Fruit fly (Drosophila melanogaster) whole organism, embryonic: ENCODE results near the gene CG14840.
A peak's percentile ranks its signal among the peaks of the same experiment; 100 is the strongest.

Experiments
- Abd-B ChIP-seq: fragments of 200-800 bp; sonication (Bioruptor generic); optimal IDR thresholded peaks from 2 replicates; lab custom pipeline; 2018; ENCODE audit warnings: missing biosample characterization, mild to moderate bottlenecking, missing genetic modification characterization, moderate library complexity
- Aef1 ChIP-seq: fragments of 200-800 bp; sonication (Bioruptor generic); IDR thresholded peaks from 3 replicates; pipeline ENCODE4 v1.3.6; 2022; ENCODE audit warnings: missing biosample characterization, missing genetic modification characterization
- Atf3 ChIP-seq: fragments of 200-800 bp; sonication (Bioruptor generic); optimal IDR thresholded peaks from 3 replicates; lab custom pipeline; 2016; ENCODE audit warnings: missing biosample characterization, missing genetic modification characterization
- C15 ChIP-seq: fragments of 200-800 bp; sonication (Bioruptor generic); IDR thresholded peaks from 3 replicates; pipeline ENCODE4 v1.3.6; 2022; ENCODE audit warnings: missing biosample characterization, missing genetic modification characterization
- CG1024 ChIP-seq: fragments of 200-800 bp; sonication (Bioruptor generic); IDR thresholded peaks from 2 replicates; pipeline ENCODE4 v1.3.6; 2022; ENCODE audit warnings: missing biosample characterization, missing genetic modification characterization
- CG12071 ChIP-seq: fragments of 200-800 bp; sonication (Bioruptor generic); optimal IDR thresholded peaks from 3 replicates; lab custom pipeline; 2018; ENCODE audit warnings: missing biosample characterization, mild to moderate bottlenecking, missing genetic modification characterization
- CG13296 ChIP-seq: fragments of 200-800 bp; sonication (Bioruptor generic); optimal IDR thresholded peaks from 3 replicates; lab custom pipeline; 2018; ENCODE audit warnings: missing biosample characterization, mild to moderate bottlenecking, missing genetic modification characterization
- CG13424 ChIP-seq: fragments of 200-800 bp; sonication (Bioruptor generic); optimal IDR thresholded peaks from 2 replicates; lab custom pipeline; 2019; ENCODE audit warnings: missing biosample characterization, mild to moderate bottlenecking, missing genetic modification characterization, moderate library complexity
- CG17912 ChIP-seq: fragments of 200-800 bp; sonication (Bioruptor generic); optimal IDR thresholded peaks from 2 replicates; lab custom pipeline; 2018; ENCODE audit warnings: missing biosample characterization, mild to moderate bottlenecking, missing genetic modification characterization
- CG1832 ChIP-seq: fragments of 200-800 bp; sonication (Bioruptor generic); optimal IDR thresholded peaks from 2 replicates; lab custom pipeline; 2017; ENCODE audit warnings: missing biosample characterization, mild to moderate bottlenecking, missing genetic modification characterization, inconsistent platforms
- CG2678 ChIP-seq: fragments of 200-800 bp; sonication (Bioruptor generic); optimal IDR thresholded peaks from 3 replicates; lab custom pipeline; 2019; ENCODE audit warnings: missing biosample characterization, mild to moderate bottlenecking, missing genetic modification characterization, moderate library complexity
- CG33557 ChIP-seq: fragments of 200-800 bp; sonication (Bioruptor generic); optimal IDR thresholded peaks from 2 replicates; lab custom pipeline; 2019; ENCODE audit warnings: missing biosample characterization, mild to moderate bottlenecking, missing genetic modification characterization, moderate library complexity
- CG3407 ChIP-seq: fragments of 200-800 bp; sonication (Bioruptor generic); optimal IDR thresholded peaks from 2 replicates; lab custom pipeline; 2018; ENCODE audit warnings: missing biosample characterization, mild to moderate bottlenecking, missing genetic modification characterization
- CG34224 ChIP-seq: fragments of 200-800 bp; sonication (Bioruptor generic); IDR thresholded peaks from 3 replicates; pipeline ENCODE4 v1.3.6; 2022; ENCODE audit warnings: missing biosample characterization, missing genetic modification characterization; ENCODE audit not compliant: partially characterized antibody
- CG5180 ChIP-seq: fragments of 200-800 bp; sonication (Bioruptor generic); optimal IDR thresholded peaks from 3 replicates; lab custom pipeline; 2017; ENCODE audit warnings: missing biosample characterization, missing genetic modification characterization, mild to moderate bottlenecking, moderate library complexity, missing genetic modification reagents
- CG5953 ChIP-seq: fragments of 200-800 bp; sonication (Bioruptor generic); IDR thresholded peaks from 2 replicates; pipeline ENCODE4 v1.3.6; 2022; ENCODE audit warnings: missing biosample characterization, missing genetic modification characterization
- CG6854 ChIP-seq: fragments of 200-800 bp; sonication (Bioruptor generic); optimal IDR thresholded peaks from 3 replicates; lab custom pipeline; 2017; ENCODE audit warnings: missing biosample characterization, mild to moderate bottlenecking, missing genetic modification characterization
- CG7372 ChIP-seq: fragments of 200-800 bp; sonication (Bioruptor generic); IDR thresholded peaks from 2 replicates; pipeline ENCODE4 v1.3.6; 2022; ENCODE audit warnings: missing biosample characterization, missing genetic modification characterization
- CG7556 ChIP-seq: fragments of 200-800 bp; sonication (Bioruptor generic); optimal IDR thresholded peaks from 2 replicates; lab custom pipeline; 2017; ENCODE audit warnings: missing biosample characterization, mild to moderate bottlenecking, missing genetic modification characterization
- CG7963 ChIP-seq: fragments of 200-800 bp; sonication (Bioruptor generic); IDR thresholded peaks from 3 replicates; pipeline ENCODE4 v1.3.6; 2022; ENCODE audit warnings: missing biosample characterization, missing genetic modification characterization; ENCODE audit not compliant: partially characterized antibody
- CG7987 ChIP-seq: fragments of 200-800 bp; sonication (Bioruptor generic); optimal IDR thresholded peaks from 2 replicates; lab custom pipeline; 2018; ENCODE audit warnings: missing biosample characterization, mild to moderate bottlenecking, missing genetic modification characterization, moderate library complexity
- CkIIα-i1 ChIP-seq: fragments of 200-800 bp; sonication (Bioruptor generic); IDR thresholded peaks from 2 replicates; pipeline ENCODE4 v1.3.6; 2022; ENCODE audit warnings: missing biosample characterization, missing genetic modification characterization
- Dfd ChIP-seq, 2 experiments: fragments of >200 bp; optimal IDR thresholded peaks; 2 replicates each; lab custom pipeline; 2017; ENCODE audit warnings: missing biosample characterization in 2 of 2, missing genetic modification characterization in 2 of 2
- Doc3 ChIP-seq: fragments of 200-800 bp; sonication (Bioruptor generic); IDR thresholded peaks from 3 replicates; pipeline ENCODE4 v1.3.6; 2022; ENCODE audit warnings: missing biosample characterization, missing genetic modification characterization; ENCODE audit not compliant: partially characterized antibody
- H15 ChIP-seq: fragments of 200-800 bp; sonication (Bioruptor generic); IDR thresholded peaks from 3 replicates; pipeline ENCODE4 v1.3.6; 2022; ENCODE audit warnings: missing biosample characterization, missing genetic modification characterization
- HHEX ChIP-seq: fragments of 200-800 bp; sonication (Bioruptor generic); optimal IDR thresholded peaks from 3 replicates; lab custom pipeline; 2017; ENCODE audit warnings: missing biosample characterization, mild to moderate bottlenecking, missing genetic modification characterization, missing genetic modification reagents
- HLH54F ChIP-seq: fragments of 200-800 bp; sonication (Bioruptor generic); optimal IDR thresholded peaks from 3 replicates; lab custom pipeline; 2016; ENCODE audit warnings: missing biosample characterization, missing genetic modification characterization
- Hmx ChIP-seq: fragments of 200-800 bp; sonication (Bioruptor generic); optimal IDR thresholded peaks from 2 replicates; lab custom pipeline; 2016; ENCODE audit warnings: missing biosample characterization, missing genetic modification characterization
- Rfx ChIP-seq: fragments of 200-800 bp; sonication (Bioruptor generic); IDR thresholded peaks from 2 replicates; pipeline ENCODE4 v1.3.6; 2022; ENCODE audit warnings: missing biosample characterization, missing genetic modification characterization
- Stat92E ChIP-seq, 3 experiments: fragments of >200 bp in 2 of 3; fragments of 200-800 bp in 1 of 3; sonication (Bioruptor generic) in 1 of 3; optimal IDR thresholded peaks; 2 replicates each; lab custom pipeline; 2017 to 2019; ENCODE audit warnings: missing biosample characterization in 3 of 3, missing genetic modification characterization in 3 of 3, mild to moderate bottlenecking in 1 of 3, moderate library complexity in 1 of 3
- Taf1 ChIP-seq: fragments of 200-800 bp; sonication (Bioruptor generic); IDR thresholded peaks from 2 replicates; pipeline ENCODE4 v1.3.6; 2022; ENCODE audit warnings: missing biosample characterization, missing genetic modification characterization
- bsh ChIP-seq, 2 experiments: fragments of 200-800 bp; sonication (Bioruptor generic); optimal IDR thresholded peaks; 2 replicates each; lab custom pipeline; 2017 to 2018; ENCODE audit warnings: mild to moderate bottlenecking in 2 of 2, missing biosample characterization in 2 of 2, missing genetic modification characterization in 2 of 2, moderate library complexity in 1 of 2
- chm ChIP-seq: fragments of 200-800 bp; sonication (Bioruptor generic); IDR thresholded peaks from 2 replicates; pipeline ENCODE4 v1.3.6; 2022; ENCODE audit warnings: missing biosample characterization, missing genetic modification characterization
- dmrt99B ChIP-seq: fragments of 200-800 bp; sonication (Bioruptor generic); optimal IDR thresholded peaks from 2 replicates; lab custom pipeline; 2018; ENCODE audit warnings: missing biosample characterization, mild to moderate bottlenecking, missing genetic modification characterization, moderate library complexity
- gfzf ChIP-seq: fragments of 200-800 bp; sonication (Bioruptor generic); optimal IDR thresholded peaks from 2 replicates; lab custom pipeline; 2016; ENCODE audit warnings: missing biosample characterization, mild to moderate bottlenecking, missing genetic modification characterization, moderate library complexity
- inv ChIP-seq: fragments of 200-800 bp; sonication (Bioruptor generic); IDR thresholded peaks from 2 replicates; pipeline ENCODE4 v1.3.6; 2022; ENCODE audit warnings: missing biosample characterization, missing genetic modification characterization; ENCODE audit not compliant: partially characterized antibody
- prd ChIP-seq, 3 experiments: fragments of >200 bp in 2 of 3; fragments of 200-800 bp in 1 of 3; sonication (Bioruptor generic) in 1 of 3; optimal IDR thresholded peaks in 2 of 3; IDR thresholded peaks in 1 of 3; 2 replicates in 2 of 3; 3 replicates in 1 of 3; pipeline versions ENCODE4 v1.3.6 to Lab custom; 2017 to 2022; ENCODE audit warnings: missing biosample characterization in 1 of 3, missing genetic modification characterization in 1 of 3
- ro ChIP-seq: fragments of 200-800 bp; sonication (Bioruptor generic); IDR thresholded peaks from 2 replicates; pipeline ENCODE4 v1.3.6; 2022; ENCODE audit warnings: missing biosample characterization, missing genetic modification characterization
- sc ChIP-seq, 3 experiments: fragments of >200 bp in 2 of 3; fragments of 200-800 bp in 1 of 3; sonication (Bioruptor generic) in 1 of 3; optimal IDR thresholded peaks; 2 replicates in 2 of 3; 3 replicates in 1 of 3; lab custom pipeline; 2017; ENCODE audit warnings: mild to moderate bottlenecking in 1 of 3, missing biosample characterization in 1 of 3, missing genetic modification characterization in 1 of 3, missing genetic modification reagents in 1 of 3
- scrt ChIP-seq: fragments of 200-800 bp; sonication (Bioruptor generic); optimal IDR thresholded peaks from 2 replicates; lab custom pipeline; 2018; ENCODE audit warnings: missing biosample characterization, mild to moderate bottlenecking, missing genetic modification characterization, moderate library complexity
- sens ChIP-seq: fragments of 200-800 bp; sonication (Bioruptor generic); peaks from one replicate; lab custom pipeline; 2016; ENCODE audit warnings: missing biosample characterization, missing genetic modification characterization
- slbo ChIP-seq: fragments of 200-800 bp; sonication (Bioruptor generic); IDR thresholded peaks from 2 replicates; pipeline ENCODE4 v1.3.6; 2022; ENCODE audit warnings: missing biosample characterization, missing genetic modification characterization
- sob ChIP-seq: fragments of 200-800 bp; sonication (Bioruptor generic); IDR thresholded peaks from 2 replicates; pipeline ENCODE4 v1.3.6; 2022; ENCODE audit warnings: missing biosample characterization, missing genetic modification characterization
- sqz ChIP-seq: fragments of 200-800 bp; sonication (Bioruptor generic); optimal IDR thresholded peaks from 3 replicates; lab custom pipeline; 2018; ENCODE audit warnings: missing biosample characterization, mild to moderate bottlenecking, missing genetic modification characterization
- wek ChIP-seq: fragments of 200-800 bp; sonication (Bioruptor generic); optimal IDR thresholded peaks from 3 replicates; lab custom pipeline; 2018; ENCODE audit warnings: missing biosample characterization, mild to moderate bottlenecking, missing genetic modification characterization, moderate library complexity

Gene CG14840

DNA sequence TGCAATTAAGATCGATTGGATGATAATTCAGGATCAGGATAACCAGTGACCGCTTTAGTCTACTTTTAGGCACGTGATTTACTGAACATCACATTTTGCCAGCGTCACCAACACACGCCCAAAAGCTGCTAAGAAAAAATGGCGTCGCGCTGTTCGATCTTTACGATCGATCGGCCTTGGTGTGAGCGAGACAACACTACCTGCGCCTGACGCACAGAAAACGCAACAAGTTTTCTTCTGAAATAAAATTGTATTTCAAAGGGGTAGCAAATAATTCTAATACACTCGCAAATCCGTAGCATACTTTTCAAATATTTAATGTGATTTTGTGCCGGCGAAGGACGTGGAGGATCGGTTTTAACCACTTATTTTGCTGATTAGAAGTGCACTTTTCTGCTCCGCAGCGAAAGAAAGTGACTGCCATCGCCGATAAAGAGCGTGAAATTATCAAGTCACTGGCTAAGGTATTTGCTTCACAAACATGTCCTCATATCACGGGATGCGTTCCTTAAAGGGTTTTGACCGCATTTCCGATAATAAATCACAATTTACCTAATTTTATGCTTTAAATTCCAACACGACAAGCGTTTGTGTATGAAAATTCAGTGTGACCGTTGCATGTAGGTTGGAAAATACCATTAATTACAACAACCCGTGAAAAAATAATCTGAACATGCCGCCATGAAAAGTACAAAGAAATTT lies 47.1 kb upstream of the CG14840 start (continued):
- TF ChIP-seq CG7556 (GFP tag; lab: Kevin White, UChicago) (no peak), Taf1 (GFP tag; lab: Robert Waterston, UW) (no peak), CG1832 (peak; percentile 65), CkIIα-i1 (GFP tag; lab: Robert Waterston, UW) (no peak), H15 (GFP tag; lab: Robert Waterston, UW) (no peak), C15 (GFP tag; lab: Robert Waterston, UW) (no peak), Hmx (GFP tag; lab: Kevin White, UChicago) (no peak), Atf3 (GFP tag; lab: Kevin White, UChicago) (no peak), slbo (no peak), CG7987 (GFP tag; lab: Kevin White, UChicago) (peak; percentile 10), HLH54F (GFP tag; lab: Kevin White, UChicago) (no peak), Abd-B (peak; percentile 63), CG7963 (GFP tag; lab: Robert Waterston, UW) (no peak), dmrt99B (tag; lab: Kevin White, UChicago) (no peak), CG7372 (no peak), gfzf (GFP tag; lab: Kevin White, UChicago) (peak; percentile 67), Aef1 (GFP tag; lab: Robert Waterston, UW) (no peak), CG5953 (GFP tag; lab: Robert Waterston, UW) (no peak), Doc3 (GFP tag; lab: Robert Waterston, UW) (no peak), prd (optimal IDR thresholded peaks at IDR 0.05; lab: Kevin White, UChicago) (no peak), prd (GFP tag; IDR thresholded peaks at IDR 0.05; lab: Robert Waterston, UW) (no peak)

- TF ChIP-seq ro (GFP tag; lab: Robert Waterston, UW) (no peak), Rfx (GFP tag; lab: Robert Waterston, UW) (peak; percentile 24; the same call in 1 of the 2 replicates), sob (GFP tag; lab: Robert Waterston, UW) (0 out of 2 replicates have a peak, but pooled peaks have one; percentile 14), CG6854 (GFP tag; lab: Kevin White, UChicago) (no peak)
Measured at dm6 chr3R:14302128-14302527, 41.1 kb upstream of the CG14840 start, which contains the start of gene IFT54. Gene IFT54 (plus strand): TSS chr3R:14302428.

dm6 chr3R:14299891-14300290 lies 38.9 kb upstream of the CG14840 start:
- TF ChIP-seq CG5180 (GFP tag; lab: Kevin White, UChicago) (peak; percentile 65), bsh (GFP tag; optimal IDR thresholded peaks at IDR 0.05; lab: Kevin White, UChicago) (peak in 1 of 2 experiments; percentile 43), CG3407 (GFP tag; lab: Kevin White, UChicago) (peak; percentile 14), CG17912 (peak; percentile 42), CG2678 (peak; percentile 67), sc (optimal IDR thresholded peaks at IDR 0.05; lab: Kevin White, UChicago) (no peak), sc (GFP tag; optimal IDR thresholded peaks at IDR 0.05; lab: Kevin White, UChicago) (no peak), CG34224 (GFP tag; lab: Robert Waterston, UW) (no peak), Taf1 (GFP tag; lab: Robert Waterston, UW) (no peak), CG33557 (GFP tag; lab: Kevin White, UChicago) (peak; percentile 21), chm (GFP tag; lab: Robert Waterston, UW) (peak; percentile 43; the same call in 1 of the 2 replicates), CG13424 (peak; percentile 36), Stat92E (GFP tag; optimal IDR thresholded peaks at IDR 0.05; lab: Kevin White, UChicago) (peak in 1 of 3 experiments; percentile 15), CG1024 (GFP tag; lab: Robert Waterston, UW) (0 out of 2 replicates have a peak, but pooled peaks have one; percentile 30), scrt (GFP tag; lab: Kevin White, UChicago) (peak; percentile 22), sens (GFP tag; lab: Kevin White, UChicago) (peak; percentile 68), Dfd (GFP tag; optimal IDR thresholded peaks at IDR 0.05; lab: Kevin White, UChicago) (no peak), inv (GFP tag; lab: Robert Waterston, UW) (no peak), sqz (GFP tag; lab: Kevin White, UChicago) (peak; percentile 60), CG12071 (GFP tag; lab: Kevin White, UChicago) (peak; percentile 80), HHEX (peak; percentile 52), CG13296 (GFP tag; lab: Kevin White, UChicago) (peak; percentile 62), wek (peak; percentile 45)
